Worm (Caenorhabditis elegans): Measurements from ENCODE around the gene fum-1.
"Not testable (repeated sequence)": the region's sequence is repeated elsewhere in the genome, so short reads cannot be mapped to it uniquely, and the experiment has no call there.

fum-1 gene

ce11 chrIII:7460018-7460417, 5.4 kb upstream of the fum-1 start, which contains the start of gene mls-1:
Gene mls-1, plus strand, starts transcription at chrIII:7460341.
- TF ChIP-seq dox-1 (GFP tag; IDR thresholded peaks at IDR 0.05): no peak
- no peak for TF ChIP-seq rpc-1 (optimal IDR thresholded peaks at IDR 0.05)
- no peak for TF ChIP-seq rpc-1 (tag; optimal IDR thresholded peaks at IDR 0.05)
- TF ChIP-seq T26A5.8 (tag; optimal IDR thresholded peaks at IDR 0.05): no peak
- no peak for TF ChIP-seq Y56A3A.18 (GFP tag; IDR thresholded peaks at IDR 0.05)
- TF ChIP-seq lin-35 (GFP tag; optimal IDR thresholded peaks at IDR 0.05): no peak
- no peak for TF ChIP-seq tlf-1 (GFP tag; optimal IDR thresholded peaks at IDR 0.05)
- TF ChIP-seq ceh-58 (GFP tag; IDR thresholded peaks at IDR 0.05): no peak

DNA sequence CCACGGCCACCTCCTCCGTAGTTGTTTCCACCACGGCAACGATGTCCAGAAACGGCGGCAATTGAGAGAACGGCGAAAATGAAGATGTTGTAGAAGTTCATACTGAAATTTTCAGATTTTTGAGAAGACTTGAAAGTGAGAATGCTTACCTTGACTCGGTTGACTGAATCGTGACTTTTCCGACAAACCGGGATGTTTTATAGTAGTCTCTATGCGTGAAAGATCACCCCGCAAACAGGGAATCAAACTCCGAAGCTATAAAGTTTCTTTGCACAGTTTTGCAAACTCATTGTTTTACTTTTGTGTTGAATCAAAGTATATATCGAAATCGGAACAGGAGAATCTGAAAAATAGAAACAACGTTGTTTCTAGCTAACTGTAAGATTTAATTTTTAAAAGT, 3.1 kb upstream of the fum-1 start, which contains the start of gene fipr-20:
fipr-20 (minus strand) TSS at position 101 of the 400 bp plus-strand sequence.
- TF ChIP-seq ztf-6 (GFP tag; IDR thresholded peaks at IDR 0.05): no peak
- TF ChIP-seq B0019.2 (GFP tag; conservative IDR thresholded peaks at IDR 0.05): no peak
- no peak for TF ChIP-seq lin-40 (tag; optimal IDR thresholded peaks at IDR 0.05)
- TF ChIP-seq lag-1 (GFP tag; IDR thresholded peaks at IDR 0.05): no peak
- no peak for TF ChIP-seq F37B4.10 (GFP tag; IDR thresholded peaks at IDR 0.05)
- no peak for TF ChIP-seq ceh-79 (tag; optimal IDR thresholded peaks at IDR 0.05)
- no peak for TF ChIP-seq C06A6.2 (GFP tag; conservative IDR thresholded peaks at IDR 0.05)
- no peak for TF ChIP-seq Y53G8AR.9 (GFP tag; conservative IDR thresholded peaks at IDR 0.05)
- TF ChIP-seq xnd-1 (tag; optimal IDR thresholded peaks at IDR 0.05): no peak
- TF ChIP-seq F55B11.4 (tag; optimal IDR thresholded peaks at IDR 0.05; ENCODE audit: borderline replicate concordance, insufficient read depth): no peak
- TF ChIP-seq tbx-9 (tag; optimal IDR thresholded peaks at IDR 0.05; ENCODE audit: borderline replicate concordance): no peak
- no peak for TF ChIP-seq aptf-2 (GFP tag; conservative IDR thresholded peaks at IDR 0.05)

DNA sequence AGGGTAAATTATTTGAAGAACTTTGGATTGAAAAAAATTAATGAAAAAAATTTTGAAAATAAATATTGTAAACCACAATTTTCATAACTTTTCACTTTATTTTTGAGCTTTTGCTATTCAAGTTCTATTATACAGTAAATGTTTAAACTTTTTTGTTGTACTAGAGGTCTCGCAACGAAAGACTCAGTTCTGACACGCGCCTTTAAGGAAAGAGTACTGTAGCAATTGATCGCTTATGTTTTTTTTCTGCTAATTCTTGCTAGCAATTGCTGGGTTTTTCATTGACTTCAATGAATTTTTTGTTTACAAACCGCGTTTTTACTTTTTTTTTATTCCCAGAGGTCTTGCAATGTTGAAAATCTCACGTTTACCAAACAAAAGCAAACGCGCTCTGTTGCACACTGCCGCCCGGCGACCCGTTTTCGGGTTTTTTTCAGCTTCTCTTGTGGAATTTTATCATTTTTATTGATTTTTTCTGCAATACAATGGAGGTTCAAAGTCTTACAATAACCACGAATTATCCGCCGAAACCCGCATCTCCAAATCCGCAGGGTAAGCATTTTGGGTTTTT, 1.9 kb upstream of the fum-1 start, which contains the start of gene H14A12.3:
H14A12.3 (plus strand) TSS at position 360 of the 571 bp plus-strand sequence.
- TF ChIP-seq ztf-6 (GFP tag; IDR thresholded peaks at IDR 0.05) (no peak), mcd-1 (GFP tag; IDR thresholded peaks at IDR 0.05) (peak; percentile 77), madf-6 (GFP tag; IDR thresholded peaks at IDR 0.05) (peak; percentile 78), Y67H2A.10 (GFP tag; conservative IDR thresholded peaks at IDR 0.05) (no peak), dox-1 (GFP tag; IDR thresholded peaks at IDR 0.05) (peak; percentile 27; the same call in 1 of the 2 replicates), attf-3 (GFP tag; conservative IDR thresholded peaks at IDR 0.05) (no peak), pha-4 (tag; optimal IDR thresholded peaks at IDR 0.05) (peak; percentile 14), nfya-2 (GFP tag; IDR thresholded peaks at IDR 0.05) (no peak), ceh-91 (GFP tag; IDR thresholded peaks at IDR 0.05) (peak; percentile 55; the same call in 1 of the 2 replicates), lsl-1 (GFP tag; optimal IDR thresholded peaks at IDR 0.05) (peak; percentile 84), ZK185.1 (tag; optimal IDR thresholded peaks at IDR 0.05; ENCODE audit: poor library complexity, severe bottlenecking) (no peak), pbrm-1 (GFP tag; IDR thresholded peaks at IDR 0.05) (0 out of 2 replicates have a peak, but pooled peaks have one; percentile 8), xnd-1 (tag; optimal IDR thresholded peaks at IDR 0.05) (peak; percentile 63), tbp1 (GFP tag; optimal IDR thresholded peaks at IDR 0.05) (no peak), F33H1.4 (GFP tag; IDR thresholded peaks at IDR 0.05) (peak; percentile 78)

DNA sequence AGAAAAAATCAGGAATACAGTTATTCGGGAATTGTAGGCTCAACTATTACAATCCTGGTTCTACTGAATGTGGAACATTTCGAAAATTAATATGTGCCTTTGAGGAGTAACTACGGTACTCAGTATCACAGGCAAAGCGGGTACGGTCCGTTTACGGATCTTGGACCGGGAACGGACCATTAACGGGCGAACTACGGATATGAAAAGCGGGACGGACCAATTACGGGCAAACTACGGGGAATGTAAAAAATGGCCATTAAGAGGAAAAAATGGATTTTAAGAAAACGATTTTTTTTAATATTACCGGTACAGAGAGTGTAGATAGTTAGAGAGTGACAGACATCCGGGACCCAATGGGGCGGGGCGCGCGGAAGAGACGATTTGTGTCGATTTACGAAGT, 3.6 kb downstream of the fum-1 start, which contains the start of gene H14A12.5:
H14A12.5 (minus strand) TSS at position 101 of the 400 bp plus-strand sequence.
- TF ChIP-seq hsf-1 (GFP tag; IDR thresholded peaks at IDR 0.05); F39B2.1 (GFP tag; IDR thresholded peaks at IDR 0.05); F57C9.4 (tag; optimal IDR thresholded peaks at IDR 0.05): not testable (repeated sequence)

All from whole organism, young adult.